Worm (Caenorhabditis elegans): ENCODE data around the gene nhr-135.

nhr-135 gene

ce11 chrV:7095254-7095990, 1.9 kb upstream of the nhr-135 start (continued):
- no peak for TF ChIP-seq lin-38 (GFP tag; IDR thresholded peaks at IDR 0.05)
- TF ChIP-seq cey-2 (tag; optimal IDR thresholded peaks at IDR 0.05; ENCODE audit: borderline replicate concordance, insufficient read depth) = no peak
- TF ChIP-seq unc-62 (GFP tag; optimal IDR thresholded peaks at IDR 0.05 in 1 of 2) = peak in 1 of 2 experiments; percentile 48
- TF ChIP-seq unc-62 (tag; optimal IDR thresholded peaks at IDR 0.05) = no peak
- TF ChIP-seq F10B5.3 (tag; optimal IDR thresholded peaks at IDR 0.05) = no peak
- 0 out of 2 replicates have a peak, but pooled peaks have one; percentile 30 for TF ChIP-seq php-3 (GFP tag; IDR thresholded peaks at IDR 0.05)
- no peak for TF ChIP-seq nhr-41 (GFP tag; IDR thresholded peaks at IDR 0.05)
- TF ChIP-seq vab-7 (GFP tag; IDR thresholded peaks at IDR 0.05) = no peak
- no peak for TF ChIP-seq dmd-9 (GFP tag; IDR thresholded peaks at IDR 0.05)
- TF ChIP-seq lin-1 (GFP tag; IDR thresholded peaks at IDR 0.05) = no peak
- no peak for TF ChIP-seq egl-43 (GFP tag; IDR thresholded peaks at IDR 0.05)
- no peak for TF ChIP-seq zip-2 (tag; optimal IDR thresholded peaks at IDR 0.05)
- no peak for TF ChIP-seq snpc-4 (tag; optimal IDR thresholded peaks at IDR 0.05)
- no peak for TF ChIP-seq daf-16 (GFP tag; optimal IDR thresholded peaks at IDR 0.05)
- TF ChIP-seq daf-16 (tag; optimal IDR thresholded peaks at IDR 0.05) = peak; percentile 57
- TF ChIP-seq lin-13 (GFP tag; optimal IDR thresholded peaks at IDR 0.05) = no peak
- no peak for TF ChIP-seq spr-1 (tag; optimal IDR thresholded peaks at IDR 0.05)
- no peak for TF ChIP-seq madf-9 (GFP tag; conservative IDR thresholded peaks at IDR 0.05)
- TF ChIP-seq dve-1 (tag; optimal IDR thresholded peaks at IDR 0.05; ENCODE audit: insufficient read depth) = peak; percentile 54
- peak; percentile 91 for TF ChIP-seq nhr-28 (tag; optimal IDR thresholded peaks at IDR 0.05)
- TF ChIP-seq dmd-6 (GFP tag; IDR thresholded peaks at IDR 0.05) = 0 out of 2 replicates have a peak, but pooled peaks have one; percentile 30
- no peak for TF ChIP-seq egl-27 (tag; optimal IDR thresholded peaks at IDR 0.05)

ce11 chrV:7091287-7091686, 2.3 kb downstream of the nhr-135 start, which contains the start of gene nhr-286:
nhr-286 (minus strand) TSS chrV:7091610.
- TF ChIP-seq mdt-29 (GFP tag; IDR thresholded peaks at IDR 0.05) (no peak), hlh-30 (tag; optimal IDR thresholded peaks at IDR 0.05; ENCODE audit: insufficient read depth) (peak; percentile 13), madf-5 (GFP tag; IDR thresholded peaks at IDR 0.05) (no peak), snpc-4 (tag; optimal IDR thresholded peaks at IDR 0.05) (no peak), spr-3 (GFP tag; optimal IDR thresholded peaks at IDR 0.05) (no peak), mes-2 (tag; optimal IDR thresholded peaks at IDR 0.05; ENCODE audit: poor library complexity, severe bottlenecking) (no peak), ctbp-1 (GFP tag; IDR thresholded peaks at IDR 0.05) (no peak), daf-19 (GFP tag; conservative IDR thresholded peaks at IDR 0.05) (no peak), dve-1 (tag; optimal IDR thresholded peaks at IDR 0.05; ENCODE audit: insufficient read depth) (peak; percentile 32), zip-2 (tag; optimal IDR thresholded peaks at IDR 0.05) (no peak), lin-1 (GFP tag; IDR thresholded peaks at IDR 0.05) (no peak), pha-4 (GFP tag; IDR thresholded peaks at IDR 0.05) (no peak), pha-4 (tag; optimal IDR thresholded peaks at IDR 0.05) (no peak), unc-130 (GFP tag; optimal IDR thresholded peaks at IDR 0.05) (no peak), madf-9 (GFP tag; conservative IDR thresholded peaks at IDR 0.05) (no peak), mep-1 (tag; optimal IDR thresholded peaks at IDR 0.05) (no peak), lim-7 (GFP tag; IDR thresholded peaks at IDR 0.05) (no peak), ama-1 (optimal IDR thresholded peaks at IDR 0.05) (peak; percentile 25), nhr-42 (GFP tag; IDR thresholded peaks at IDR 0.05) (no peak), ceh-28 (tag; optimal IDR thresholded peaks at IDR 0.05) (no peak), ztf-7 (tag; optimal IDR thresholded peaks at IDR 0.05) (no peak), dmd-8 (GFP tag; IDR thresholded peaks at IDR 0.05) (no peak), fkh-10 (GFP tag; optimal IDR thresholded peaks at IDR 0.05) (no peak), saeg-2 (GFP tag; IDR thresholded peaks at IDR 0.05) (no peak), unc-62 (GFP tag; optimal IDR thresholded peaks at IDR 0.05 in 1 of 2) (no peak), unc-62 (tag; optimal IDR thresholded peaks at IDR 0.05) (no peak)
